Fruit fly (Drosophila melanogaster): ENCODE measurements around the gene t-cup.

Gene t-cup

dm6 chr2L:12481758-12482157, 15.4 kb downstream of the t-cup start:
- TF ChIP-seq ovo (GFP tag; optimal IDR thresholded peaks at IDR 0.05): no peak

dm6 chr2L:12480846-12481245, 16.3 kb downstream of the t-cup start:
- TF ChIP-seq Mnt (GFP tag; optimal IDR thresholded peaks at IDR 0.05) (no peak), toe (GFP tag; optimal IDR thresholded peaks at IDR 0.05) (no peak), pad (GFP tag; optimal IDR thresholded peaks at IDR 0.05) (no peak), bab1 (GFP tag; optimal IDR thresholded peaks at IDR 0.05) (no peak)

dm6 chr2L:12479994-12480393, 17.1 kb downstream of the t-cup start:
- TF ChIP-seq Crg-1 (GFP tag; optimal IDR thresholded peaks at IDR 0.05) (no peak), CG5204 (GFP tag; optimal IDR thresholded peaks at IDR 0.05) (no peak), tj (GFP tag; optimal IDR thresholded peaks at IDR 0.05) (peak; percentile 98), bab1 (GFP tag; optimal IDR thresholded peaks at IDR 0.05) (peak; percentile 6), CG7101 (tag; optimal IDR thresholded peaks at IDR 0.05) (no peak)

- TF ChIP-seq cnc (optimal IDR thresholded peaks at IDR 0.05) (no peak), cic (GFP tag; optimal IDR thresholded peaks at IDR 0.05) (no peak), Crg-1 (GFP tag; optimal IDR thresholded peaks at IDR 0.05) (no peak), toe (GFP tag; optimal IDR thresholded peaks at IDR 0.05) (no peak), CG12768 (GFP tag; optimal IDR thresholded peaks at IDR 0.05) (no peak), bab1 (GFP tag; optimal IDR thresholded peaks at IDR 0.05) (no peak), Hr96 (GFP tag; optimal IDR thresholded peaks at IDR 0.05) (no peak), pad (GFP tag; optimal IDR thresholded peaks at IDR 0.05) (no peak), CG7045 (GFP tag; optimal IDR thresholded peaks at IDR 0.05) (no peak), Mnt (GFP tag; optimal IDR thresholded peaks at IDR 0.05) (no peak), ovo (GFP tag; optimal IDR thresholded peaks at IDR 0.05) (no peak), CG1620 (GFP tag; optimal IDR thresholded peaks at IDR 0.05) (no peak), tj (GFP tag; optimal IDR thresholded peaks at IDR 0.05) (no peak), Clk (GFP tag; optimal IDR thresholded peaks at IDR 0.05) (no peak), CG7101 (tag; optimal IDR thresholded peaks at IDR 0.05) (no peak), CG14711 (tag; optimal IDR thresholded peaks at IDR 0.05) (no peak)
Observed at dm6 chr2L:12478494-12478893, 18.6 kb downstream of the t-cup start.

dm6 chr2L:12476115-12476514, 21.0 kb downstream of the t-cup start:
- TF ChIP-seq CG12768 (GFP tag; optimal IDR thresholded peaks at IDR 0.05): no peak
- TF ChIP-seq ovo (GFP tag; optimal IDR thresholded peaks at IDR 0.05): no peak
- TF ChIP-seq Hr96 (GFP tag; optimal IDR thresholded peaks at IDR 0.05): no peak
- no peak for TF ChIP-seq Clk (GFP tag; optimal IDR thresholded peaks at IDR 0.05)
- no peak for TF ChIP-seq CG1620 (GFP tag; optimal IDR thresholded peaks at IDR 0.05)
- peak; percentile 57 for TF ChIP-seq cic (GFP tag; optimal IDR thresholded peaks at IDR 0.05)

- TF ChIP-seq CG11617 (GFP tag; optimal IDR thresholded peaks at IDR 0.05) (peak; percentile 58), Crg-1 (GFP tag; optimal IDR thresholded peaks at IDR 0.05) (peak; percentile 39), CG7101 (tag; optimal IDR thresholded peaks at IDR 0.05) (peak; percentile 62), CG12768 (GFP tag; optimal IDR thresholded peaks at IDR 0.05) (peak; percentile 80), CG33017 (tag; optimal IDR thresholded peaks at IDR 0.05) (peak; percentile 67), CG14711 (tag; optimal IDR thresholded peaks at IDR 0.05) (peak; percentile 28), CG1620 (GFP tag; optimal IDR thresholded peaks at IDR 0.05) (no peak), tj (GFP tag; optimal IDR thresholded peaks at IDR 0.05) (no peak), bab1 (GFP tag; optimal IDR thresholded peaks at IDR 0.05) (no peak), ovo (GFP tag; optimal IDR thresholded peaks at IDR 0.05) (peak; percentile 57), kay (GFP tag; ENCODE audit: borderline replicate concordance) (peak; percentile 89), Mnt (GFP tag; optimal IDR thresholded peaks at IDR 0.05) (peak; percentile 49), CG7045 (GFP tag; optimal IDR thresholded peaks at IDR 0.05) (peak; percentile 56), cic (GFP tag; optimal IDR thresholded peaks at IDR 0.05) (peak; percentile 90), pad (GFP tag; optimal IDR thresholded peaks at IDR 0.05) (peak; percentile 37), Hr96 (GFP tag; optimal IDR thresholded peaks at IDR 0.05) (no peak), CG5204 (GFP tag; optimal IDR thresholded peaks at IDR 0.05) (no peak)
Observed at dm6 chr2L:12475308-12475707, 21.8 kb downstream of the t-cup start.

dm6 chr2L:12474212-12474891, 22.8 kb downstream of the t-cup start:
- TF ChIP-seq kay (GFP tag; ENCODE audit: borderline replicate concordance): peak; percentile 68
- no peak for TF ChIP-seq CG7045 (GFP tag; optimal IDR thresholded peaks at IDR 0.05)

- TF ChIP-seq Mnt (GFP tag; optimal IDR thresholded peaks at IDR 0.05) (no peak), bab1 (GFP tag; optimal IDR thresholded peaks at IDR 0.05) (no peak), Clk (GFP tag; optimal IDR thresholded peaks at IDR 0.05) (no peak), Crg-1 (GFP tag; optimal IDR thresholded peaks at IDR 0.05) (no peak), CG14711 (tag; optimal IDR thresholded peaks at IDR 0.05) (no peak)
Observed at dm6 chr2L:12473583-12473982, 23.6 kb downstream of the t-cup start.

Data from whole organism, adult.